Fruit fly (Drosophila melanogaster): Measurements from ENCODE around the gene SNF4Agamma.

dm6 chr3R:21141341-21141740, 802 bp downstream of the SNF4Agamma start:
- TF ChIP-seq CG16779 (GFP tag; IDR thresholded peaks at IDR 0.05) (no peak), CG12391 (tag; optimal IDR thresholded peaks at IDR 0.05) (no peak), az2 (GFP tag; optimal IDR thresholded peaks at IDR 0.05) (no peak), bowl (GFP tag; IDR thresholded peaks at IDR 0.05) (no peak), lmd (GFP tag; IDR thresholded peaks at IDR 0.05) (no peak), CG32532 (GFP tag; IDR thresholded peaks at IDR 0.05) (no peak), Dfd (GFP tag; optimal IDR thresholded peaks at IDR 0.05) (no peak), bcd (GFP tag; optimal IDR thresholded peaks at IDR 0.05) (no peak), CG17568 (GFP tag; optimal IDR thresholded peaks at IDR 0.05) (no peak), CG12155 (GFP tag; optimal IDR thresholded peaks at IDR 0.05) (no peak), Dbx (GFP tag; IDR thresholded peaks at IDR 0.05) (no peak)
